Fruit fly (Drosophila melanogaster) whole organism, embryonic: Measurements from ENCODE around the gene Cdc16.

Source experiments
- Bteb2 ChIP-seq: fragments of 200-800 bp; sonication (Bioruptor generic); optimal IDR thresholded peaks from 2 replicates; lab custom pipeline; 2016; ENCODE audit warnings: missing biosample characterization, missing genetic modification characterization
- CG10654 ChIP-seq: fragments of 200-800 bp; sonication (Bioruptor generic); optimal IDR thresholded peaks from 2 replicates; lab custom pipeline; 2016; ENCODE audit warnings: missing biosample characterization, missing genetic modification characterization
- CG1233 ChIP-seq: fragments of 200-800 bp; sonication (Bioruptor generic); optimal IDR thresholded peaks from 4 replicates; lab custom pipeline; 2018; ENCODE audit warnings: missing biosample characterization, mild to moderate bottlenecking, missing genetic modification characterization
- CG12744 ChIP-seq: fragments of 200-800 bp; sonication (Bioruptor generic); optimal IDR thresholded peaks from 2 replicates; lab custom pipeline; 2016; ENCODE audit warnings: missing biosample characterization, missing genetic modification characterization
- CG14710 ChIP-seq: fragments of 200-800 bp; sonication (Bioruptor generic); optimal IDR thresholded peaks from 3 replicates; lab custom pipeline; 2019; ENCODE audit warnings: missing biosample characterization, mild to moderate bottlenecking, missing genetic modification characterization, moderate library complexity
- CG1602 ChIP-seq: fragments of 200-800 bp; sonication (Bioruptor generic); optimal IDR thresholded peaks from 3 replicates; lab custom pipeline; 2016; ENCODE audit warnings: missing biosample characterization, missing genetic modification characterization
- CG17829 ChIP-seq: fragments of 200-800 bp; optimal IDR thresholded peaks from 2 replicates; lab custom pipeline; 2019; ENCODE audit warnings: missing biosample characterization, mild to moderate bottlenecking, missing genetic modification characterization, moderate library complexity
- CG1832 ChIP-seq: fragments of 200-800 bp; sonication (Bioruptor generic); optimal IDR thresholded peaks from 2 replicates; lab custom pipeline; 2017; ENCODE audit warnings: missing biosample characterization, mild to moderate bottlenecking, missing genetic modification characterization, inconsistent platforms
- CG2678 ChIP-seq: fragments of 200-800 bp; sonication (Bioruptor generic); optimal IDR thresholded peaks from 3 replicates; lab custom pipeline; 2019; ENCODE audit warnings: missing biosample characterization, mild to moderate bottlenecking, missing genetic modification characterization, moderate library complexity
- CG31365 ChIP-seq: fragments of 200-800 bp; sonication (Bioruptor generic); optimal IDR thresholded peaks from 2 replicates; lab custom pipeline; 2018; ENCODE audit warnings: missing biosample characterization, mild to moderate bottlenecking, missing genetic modification characterization
- CG34224 ChIP-seq: fragments of 200-800 bp; sonication (Bioruptor generic); IDR thresholded peaks from 3 replicates; pipeline ENCODE4 v1.3.6; 2022; ENCODE audit warnings: missing biosample characterization, missing genetic modification characterization; ENCODE audit not compliant: partially characterized antibody
- CG6254 ChIP-seq: fragments of 200-800 bp; sonication (Bioruptor generic); optimal IDR thresholded peaks from 3 replicates; lab custom pipeline; 2017; ENCODE audit warnings: mild to moderate bottlenecking, missing biosample characterization, missing genetic modification reagents, missing genetic modification characterization
- CG7271 ChIP-seq: fragments of 200-800 bp; sonication (Bioruptor generic); optimal IDR thresholded peaks from 2 replicates; lab custom pipeline; 2018; ENCODE audit warnings: missing biosample characterization, mild to moderate bottlenecking, missing genetic modification characterization, moderate library complexity
- CG7357 ChIP-seq: fragments of 200-800 bp; sonication (Bioruptor generic); IDR thresholded peaks from 3 replicates; pipeline ENCODE4 v1.3.6; 2022; ENCODE audit warnings: missing biosample characterization, missing genetic modification characterization
- CG8089 ChIP-seq: fragments of 200-800 bp; sonication (Bioruptor generic); optimal IDR thresholded peaks from 3 replicates; lab custom pipeline; 2016; ENCODE audit warnings: missing biosample characterization, missing genetic modification characterization
- CG8478 ChIP-seq: fragments of >200 bp; optimal IDR thresholded peaks from 2 replicates; lab custom pipeline; 2018
- CG9609 ChIP-seq: fragments of 200-800 bp; sonication (Bioruptor generic); optimal IDR thresholded peaks from 3 replicates; lab custom pipeline; 2016; ENCODE audit warnings: missing biosample characterization, missing genetic modification characterization
- CTCF ChIP-seq: fragments of 200-800 bp; sonication (Bioruptor generic); optimal IDR thresholded peaks from 2 replicates; lab custom pipeline; 2017; ENCODE audit warnings: missing biosample characterization, mild to moderate bottlenecking, missing genetic modification characterization, moderate library complexity
- CkIIα-i1 ChIP-seq: fragments of 200-800 bp; sonication (Bioruptor generic); IDR thresholded peaks from 2 replicates; pipeline ENCODE4 v1.3.6; 2022; ENCODE audit warnings: missing biosample characterization, missing genetic modification characterization
- Dad ChIP-seq: fragments of 200-800 bp; sonication (Bioruptor generic); optimal IDR thresholded peaks from 3 replicates; lab custom pipeline; 2016; ENCODE audit warnings: missing biosample characterization, missing genetic modification characterization
- Dek ChIP-seq: fragments of 200-800 bp; sonication (Bioruptor generic); optimal IDR thresholded peaks from 3 replicates; lab custom pipeline; 2019; ENCODE audit warnings: missing biosample characterization, mild to moderate bottlenecking, missing genetic modification characterization, moderate library complexity
- Dip2 ChIP-seq: fragments of 200-800 bp; sonication (Bioruptor generic); IDR thresholded peaks from 2 replicates; pipeline ENCODE4 v1.3.6; 2022; ENCODE audit warnings: missing biosample characterization, missing genetic modification characterization
- Drgx ChIP-seq: fragments of 200-800 bp; sonication (Bioruptor generic); IDR thresholded peaks from 2 replicates; pipeline ENCODE4 v1.3.6; 2022; ENCODE audit warnings: missing biosample characterization, missing genetic modification characterization
- HLHmδ ChIP-seq: fragments of 200-800 bp; sonication (Bioruptor generic); optimal IDR thresholded peaks from 2 replicates; lab custom pipeline; 2018; ENCODE audit warnings: missing biosample characterization, mild to moderate bottlenecking, missing genetic modification characterization, moderate library complexity
- Kr ChIP-seq: fragments of 200-800 bp; sonication (Bioruptor generic); optimal IDR thresholded peaks from 2 replicates; lab custom pipeline; 2017; ENCODE audit warnings: missing biosample characterization, mild to moderate bottlenecking, missing genetic modification characterization
- Lim3 ChIP-seq: fragments of 200-800 bp; sonication (Bioruptor generic); IDR thresholded peaks from 2 replicates; pipeline ENCODE4 v1.3.6; 2022; ENCODE audit warnings: missing biosample characterization, missing genetic modification characterization
- Max ChIP-seq: fragments of 200-800 bp; sonication (Bioruptor generic); optimal IDR thresholded peaks from 2 replicates; lab custom pipeline; 2016; ENCODE audit warnings: missing biosample characterization, mild to moderate bottlenecking, missing genetic modification characterization
- Myb ChIP-seq: fragments of 200-800 bp; sonication (Bioruptor generic); optimal IDR thresholded peaks from 2 replicates; lab custom pipeline; 2016; ENCODE audit warnings: missing biosample characterization, missing genetic modification characterization
- Optix ChIP-seq: fragments of 200-800 bp; sonication (Bioruptor generic); IDR thresholded peaks from 3 replicates; pipeline ENCODE4 v1.3.6; 2022; ENCODE audit warnings: missing biosample characterization, missing genetic modification characterization
- Rfx ChIP-seq: fragments of 200-800 bp; sonication (Bioruptor generic); IDR thresholded peaks from 2 replicates; pipeline ENCODE4 v1.3.6; 2022; ENCODE audit warnings: missing biosample characterization, missing genetic modification characterization
- Tbp ChIP-seq: fragments of >200 bp; optimal IDR thresholded peaks from 2 replicates; lab custom pipeline; 2018; ENCODE audit warnings: missing biosample characterization, missing genetic modification characterization
- amos ChIP-seq: fragments of 200-800 bp; sonication (Bioruptor generic); IDR thresholded peaks from 2 replicates; pipeline ENCODE4 v1.3.6; 2022; ENCODE audit warnings: missing biosample characterization, missing genetic modification characterization; ENCODE audit not compliant: partially characterized antibody
- bsh ChIP-seq, 2 experiments: fragments of 200-800 bp; sonication (Bioruptor generic); optimal IDR thresholded peaks; 2 replicates each; lab custom pipeline; 2017 to 2018; ENCODE audit warnings: mild to moderate bottlenecking in 2 of 2, missing biosample characterization in 2 of 2, missing genetic modification characterization in 2 of 2, moderate library complexity in 1 of 2
- cad ChIP-seq: fragments of >200 bp; optimal IDR thresholded peaks from 2 replicates; lab custom pipeline; 2017; ENCODE audit warnings: missing biosample characterization, missing genetic modification characterization
- crol ChIP-seq: fragments of 200-800 bp; sonication (Bioruptor generic); IDR thresholded peaks from 2 replicates; pipeline ENCODE4 v1.3.6; 2022; ENCODE audit warnings: missing biosample characterization, missing genetic modification characterization
- dm ChIP-seq: fragments of 200-800 bp; sonication (Bioruptor generic); optimal IDR thresholded peaks from 3 replicates; lab custom pipeline; 2016; ENCODE audit warnings: missing biosample characterization, missing genetic modification characterization
- dmrt99B ChIP-seq: fragments of 200-800 bp; sonication (Bioruptor generic); optimal IDR thresholded peaks from 2 replicates; lab custom pipeline; 2018; ENCODE audit warnings: missing biosample characterization, mild to moderate bottlenecking, missing genetic modification characterization, moderate library complexity
- dpn ChIP-seq, 2 experiments: fragments of 200-800 bp; sonication (Bioruptor generic); optimal IDR thresholded peaks; 3 replicates each; lab custom pipeline; 2016; ENCODE audit warnings: missing biosample characterization in 2 of 2, missing genetic modification characterization in 2 of 2
- en ChIP-seq: fragments of 200-800 bp; sonication (Bioruptor generic); optimal IDR thresholded peaks from 2 replicates; lab custom pipeline; 2016; ENCODE audit warnings: missing biosample characterization, missing genetic modification characterization
- fd64A ChIP-seq: fragments of 200-800 bp; sonication (Bioruptor generic); optimal IDR thresholded peaks from 3 replicates; lab custom pipeline; 2018; ENCODE audit warnings: missing biosample characterization, mild to moderate bottlenecking, missing genetic modification characterization
- gcm2 ChIP-seq: fragments of 200-800 bp; sonication (Bioruptor generic); optimal IDR thresholded peaks from 2 replicates; lab custom pipeline; 2016; ENCODE audit warnings: missing biosample characterization, missing genetic modification characterization
- grn ChIP-seq: fragments of 200-800 bp; sonication (Bioruptor generic); optimal IDR thresholded peaks from 3 replicates; lab custom pipeline; 2017; ENCODE audit warnings: missing biosample characterization, missing genetic modification characterization
- gsb-n ChIP-seq: fragments of 200-800 bp; sonication (Bioruptor generic); optimal IDR thresholded peaks from 3 replicates; lab custom pipeline; 2018; ENCODE audit warnings: missing biosample characterization, mild to moderate bottlenecking, missing genetic modification characterization
- kah ChIP-seq: fragments of 200-800 bp; sonication (Bioruptor generic); optimal IDR thresholded peaks from 2 replicates; lab custom pipeline; 2018; ENCODE audit warnings: missing biosample characterization, mild to moderate bottlenecking, missing genetic modification characterization
- lbe ChIP-seq: fragments of 200-800 bp; sonication (Bioruptor generic); optimal IDR thresholded peaks from 2 replicates; lab custom pipeline; 2016; ENCODE audit warnings: missing biosample characterization, mild to moderate bottlenecking, missing genetic modification characterization
- lov ChIP-seq, 2 experiments: fragments of 200-800 bp in 1 of 2; fragments of >200 bp in 1 of 2; sonication (Bioruptor generic) in 1 of 2; IDR thresholded peaks in 1 of 2; optimal IDR thresholded peaks in 1 of 2; 2 replicates in 1 of 2; 3 replicates in 1 of 2; pipeline versions ENCODE4 v1.3.6 to Lab custom; 2017 to 2022; ENCODE audit warnings: missing biosample characterization in 1 of 2, missing genetic modification characterization in 1 of 2
- sug ChIP-seq: fragments of 200-800 bp; optimal IDR thresholded peaks from 2 replicates; lab custom pipeline; 2019; ENCODE audit warnings: missing biosample characterization, mild to moderate bottlenecking, missing genetic modification characterization, moderate library complexity
- tin ChIP-seq: fragments of 200-800 bp; sonication (Bioruptor generic); optimal IDR thresholded peaks from 3 replicates; lab custom pipeline; 2016; ENCODE audit warnings: missing biosample characterization, missing genetic modification characterization
- tup ChIP-seq: fragments of 200-800 bp; sonication (Bioruptor generic); optimal IDR thresholded peaks from 2 replicates; lab custom pipeline; 2016; ENCODE audit warnings: missing biosample characterization, mild to moderate bottlenecking, missing genetic modification characterization, moderate library complexity
- vfl ChIP-seq: fragments of 200-800 bp; sonication (Bioruptor generic); optimal IDR thresholded peaks from 2 replicates; lab custom pipeline; 2016; ENCODE audit warnings: missing biosample characterization, missing genetic modification characterization
- yki ChIP-seq: fragments of >200 bp; optimal IDR thresholded peaks from 3 replicates; lab custom pipeline; 2018

Gene Cdc16

DNA sequence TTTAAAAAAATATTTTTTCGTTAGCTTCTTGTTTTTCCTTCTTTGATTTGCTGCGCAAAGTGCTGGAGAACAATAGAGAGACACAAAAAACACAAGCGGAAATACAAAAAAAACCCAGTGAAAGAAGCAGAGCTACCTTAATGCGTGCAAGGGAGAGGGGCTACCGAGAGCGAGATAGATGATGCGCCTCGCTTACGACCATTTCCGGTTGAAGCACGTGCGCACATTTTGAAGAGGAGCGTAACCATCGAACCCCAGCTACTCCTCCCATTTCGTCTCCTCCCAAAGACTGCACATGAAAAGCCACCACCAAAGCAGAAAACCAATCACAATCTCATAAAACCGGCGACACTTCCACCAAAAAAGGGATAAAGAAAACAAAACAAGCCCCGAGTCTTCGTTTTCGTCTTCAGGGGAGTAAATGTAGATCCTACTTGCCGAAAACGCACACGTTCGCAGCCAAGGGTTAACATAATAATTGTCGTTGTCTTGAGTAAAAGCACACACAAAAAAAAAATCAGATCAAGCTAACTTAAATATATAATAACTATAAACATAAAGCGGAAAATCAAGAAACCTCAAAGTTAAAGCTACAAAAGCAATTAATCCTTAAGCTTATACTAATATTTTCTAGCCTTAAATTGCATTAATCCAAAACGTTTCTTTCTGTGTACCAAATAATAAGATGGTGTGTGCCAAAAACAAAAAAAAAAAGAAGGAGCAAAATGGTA, 16.3 kb downstream of the Cdc16 start (continued):
- no peak for TF ChIP-seq Kr
- peak in 1 of 2 experiments; percentile 66 for TF ChIP-seq bsh (GFP tag; optimal IDR thresholded peaks at IDR 0.05; lab: Kevin White, UChicago)
- peak; percentile 9 for TF ChIP-seq CG1233 (GFP tag; lab: Kevin White, UChicago)
- TF ChIP-seq cad (GFP tag; lab: Kevin White, UChicago), result no peak
- TF ChIP-seq CTCF, result no peak
- peak; percentile 70 for TF ChIP-seq CG1832 (GFP tag; lab: Kevin White, UChicago)
- no peak for TF ChIP-seq grn (GFP tag; lab: Kevin White, UChicago)
- TF ChIP-seq CG31365 (tag; lab: Kevin White, UChicago), result no peak
- peak; percentile 20 for TF ChIP-seq Max
- no peak for TF ChIP-seq lbe (GFP tag; lab: Kevin White, UChicago)
- TF ChIP-seq Bteb2 (GFP tag; lab: Kevin White, UChicago), result no peak
- TF ChIP-seq CG14710 (tag; lab: Kevin White, UChicago), result peak; percentile 52
- peak; percentile 20 for TF ChIP-seq dmrt99B (tag; lab: Kevin White, UChicago)
- no peak for TF ChIP-seq amos (GFP tag; lab: Robert Waterston, UW)
- TF ChIP-seq tup (GFP tag; lab: Kevin White, UChicago), result no peak
- TF ChIP-seq dm (GFP tag; lab: Kevin White, UChicago), result peak; percentile 0
- no peak for TF ChIP-seq en (GFP tag; lab: Kevin White, UChicago)
- no peak for TF ChIP-seq Drgx (GFP tag; lab: Robert Waterston, UW)
- no peak for TF ChIP-seq CG8089 (GFP tag; lab: Kevin White, UChicago)
- peak; percentile 76 for TF ChIP-seq HLHmδ (GFP tag; lab: Kevin White, UChicago)
- TF ChIP-seq CG12744, result no peak
- TF ChIP-seq CG2678 (tag; lab: Kevin White, UChicago), result peak; percentile 34
- TF ChIP-seq lov (optimal IDR thresholded peaks at IDR 0.05; lab: Kevin White, UChicago), result no peak
- no peak for TF ChIP-seq lov (GFP tag; IDR thresholded peaks at IDR 0.05; lab: Robert Waterston, UW)
- TF ChIP-seq CG7271 (tag; lab: Kevin White, UChicago), result no peak
- TF ChIP-seq Optix (GFP tag; lab: Robert Waterston, UW), result no peak
- TF ChIP-seq CG17829 (tag; lab: Kevin White, UChicago), result peak; percentile 20
- TF ChIP-seq CG7357 (GFP tag; lab: Robert Waterston, UW), result no peak
- peak; percentile 54; the same call in 1 of the 2 replicates for TF ChIP-seq Rfx (GFP tag; lab: Robert Waterston, UW)
- no peak for TF ChIP-seq CG8478 (lab: Kevin White, UChicago)
- peak in 1 of 2 experiments; percentile 16 for TF ChIP-seq dpn (GFP tag; optimal IDR thresholded peaks at IDR 0.05; lab: Kevin White, UChicago)
- TF ChIP-seq Dip2 (GFP tag; lab: Robert Waterston, UW), result no peak
- no peak for TF ChIP-seq kah (GFP tag; lab: Kevin White, UChicago)
- no peak for TF ChIP-seq CG6254 (GFP tag; lab: Kevin White, UChicago)
- no peak for TF ChIP-seq Dek (tag; lab: Kevin White, UChicago)
- TF ChIP-seq Tbp (GFP tag; lab: Kevin White, UChicago), result no peak
- TF ChIP-seq Myb (GFP tag; lab: Kevin White, UChicago), result no peak
- TF ChIP-seq gsb-n (tag; lab: Kevin White, UChicago), result peak; percentile 37
- TF ChIP-seq yki (lab: Kevin White, UChicago), result no peak
- no peak for TF ChIP-seq CG34224 (GFP tag; lab: Robert Waterston, UW)
- TF ChIP-seq tin, result peak; percentile 13
- TF ChIP-seq gcm2 (GFP tag; lab: Kevin White, UChicago), result no peak
- TF ChIP-seq sug (tag; lab: Kevin White, UChicago), result no peak
- TF ChIP-seq CG1602, result peak; percentile 38
- peak; percentile 20 for TF ChIP-seq CG10654 (GFP tag; lab: Kevin White, UChicago)
- TF ChIP-seq CkIIα-i1, result no peak
- no peak for TF ChIP-seq crol (GFP tag; lab: Robert Waterston, UW)
- TF ChIP-seq vfl (GFP tag; lab: Kevin White, UChicago), result no peak
- TF ChIP-seq Lim3 (GFP tag; lab: Robert Waterston, UW), result no peak
- TF ChIP-seq fd64A (GFP tag; lab: Kevin White, UChicago), result no peak
- no peak for TF ChIP-seq Dad
- no peak for TF ChIP-seq CG9609 (GFP tag; lab: Kevin White, UChicago)
